Fruit fly (Drosophila melanogaster) whole organism: ENCODE results near the gene Pgm1.

Experiments
- CG8478 ChIP-seq: fragments of >200 bp; optimal IDR thresholded peaks from 2 replicates; lab custom pipeline; 2018; ENCODE audit warnings: inconsistent platforms
- Dll ChIP-seq: fragments of >200 bp; optimal IDR thresholded peaks from 2 replicates; lab custom pipeline; 2017
- psq ChIP-seq: fragments of >200 bp; optimal IDR thresholded peaks from 2 replicates; lab custom pipeline; 2017

dm6 chr3L:16145282-16145681, 17.0 kb upstream of the Pgm1 start:
- TF ChIP-seq Dll (no peak), CG8478 (no peak), psq (lab: Kevin White, UChicago) (no peak)
